Worm (Caenorhabditis elegans): ENCODE data around the gene fbxa-67.

The fbxa-67 gene

ce11 chrIII:936037-936507, 14.4 kb downstream of the fbxa-67 start, which contains the start of gene fbxa-55:
Gene fbxa-55 (minus strand): TSS chrIII:936087.
- TF ChIP-seq ceh-2 (tag; optimal IDR thresholded peaks at IDR 0.05) (no peak), hlh-6 (tag; optimal IDR thresholded peaks at IDR 0.05) (no peak), npax-4 (tag; optimal IDR thresholded peaks at IDR 0.05) (no peak), mec-3 (tag; optimal IDR thresholded peaks at IDR 0.05; ENCODE audit: borderline replicate concordance) (no peak), pat-9 (tag; optimal IDR thresholded peaks at IDR 0.05) (no peak), madf-2 (tag; optimal IDR thresholded peaks at IDR 0.05) (no peak), ceh-18 (tag; optimal IDR thresholded peaks at IDR 0.05) (no peak), ceh-22 (tag; optimal IDR thresholded peaks at IDR 0.05) (no peak), ztf-16 (tag; optimal IDR thresholded peaks at IDR 0.05) (no peak), unc-42 (tag; optimal IDR thresholded peaks at IDR 0.05) (no peak), unc-3 (GFP tag; conservative IDR thresholded peaks at IDR 0.05) (no peak), unc-3 (tag; optimal IDR thresholded peaks at IDR 0.05) (no peak), dmd-4 (tag; optimal IDR thresholded peaks at IDR 0.05; ENCODE audit: borderline replicate concordance) (no peak), dve-1 (tag; optimal IDR thresholded peaks at IDR 0.05) (no peak), nfya-1 (tag; optimal IDR thresholded peaks at IDR 0.05) (no peak), lin-11 (tag; optimal IDR thresholded peaks at IDR 0.05) (no peak), nhr-232 (tag; optimal IDR thresholded peaks at IDR 0.05) (no peak), ama-1 (optimal IDR thresholded peaks at IDR 0.05) (no peak), zip-5 (tag; optimal IDR thresholded peaks at IDR 0.05) (no peak)

DNA sequence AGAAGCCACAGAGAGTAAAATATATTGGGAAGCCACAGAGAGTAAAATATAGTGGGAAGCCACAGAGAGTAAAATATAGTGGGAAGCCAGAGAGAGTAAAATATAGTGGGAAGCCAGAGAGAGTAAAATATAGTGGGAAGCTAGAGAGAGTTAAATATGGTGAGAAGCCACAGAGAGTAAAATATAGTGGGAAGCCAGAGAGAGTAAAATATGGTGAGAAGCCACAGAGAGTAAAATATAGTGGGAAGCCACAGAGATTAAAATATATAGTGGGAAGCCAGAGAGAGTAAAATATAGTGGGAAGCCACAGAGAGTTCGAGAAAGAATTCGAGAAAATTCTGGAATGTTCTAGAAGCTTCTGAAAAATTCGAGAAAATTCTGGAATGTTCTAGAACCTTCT, 19.1 kb downstream of the fbxa-67 start:
- TF ChIP-seq C08G9.2 (tag; optimal IDR thresholded peaks at IDR 0.05): peak; percentile 76
- TF ChIP-seq hlh-8 (tag; optimal IDR thresholded peaks at IDR 0.05): peak; percentile 91
- peak; percentile 81 for TF ChIP-seq ceh-31 (tag; optimal IDR thresholded peaks at IDR 0.05)
- peak; percentile 91 for TF ChIP-seq ceh-19 (GFP tag; optimal IDR thresholded peaks at IDR 0.05)
- peak; percentile 41 for TF ChIP-seq ttx-3 (tag; optimal IDR thresholded peaks at IDR 0.05)
- TF ChIP-seq elt-2 (tag; optimal IDR thresholded peaks at IDR 0.05): peak; percentile 19
- TF ChIP-seq eyg-1 (tag; optimal IDR thresholded peaks at IDR 0.05): peak; percentile 57
- TF ChIP-seq che-1 (tag; optimal IDR thresholded peaks at IDR 0.05): peak; percentile 84
- TF ChIP-seq pha-2 (tag; optimal IDR thresholded peaks at IDR 0.05): peak; percentile 18
- peak; percentile 65 for TF ChIP-seq rnt-1 (tag; optimal IDR thresholded peaks at IDR 0.05)
- peak; percentile 56 for TF ChIP-seq T23F11.4 (GFP tag; optimal IDR thresholded peaks at IDR 0.05)
- TF ChIP-seq ztf-16 (tag; optimal IDR thresholded peaks at IDR 0.05): peak; percentile 42
- TF ChIP-seq sdc-2 (tag; optimal IDR thresholded peaks at IDR 0.05): peak; percentile 72
- TF ChIP-seq ceh-2 (tag; optimal IDR thresholded peaks at IDR 0.05): peak; percentile 45
- TF ChIP-seq fax-1 (tag; optimal IDR thresholded peaks at IDR 0.05): peak; percentile 79
- TF ChIP-seq madf-2 (tag; optimal IDR thresholded peaks at IDR 0.05): peak; percentile 97
- peak; percentile 83 for TF ChIP-seq ets-4 (tag; optimal IDR thresholded peaks at IDR 0.05)
- TF ChIP-seq pqm-1 (tag; optimal IDR thresholded peaks at IDR 0.05): peak; percentile 96
- peak; percentile 67 for TF ChIP-seq unc-42 (tag; optimal IDR thresholded peaks at IDR 0.05)
- peak; percentile 97 for TF ChIP-seq tbx-2 (tag; optimal IDR thresholded peaks at IDR 0.05)
- peak; percentile 94 for TF ChIP-seq lin-11 (tag; optimal IDR thresholded peaks at IDR 0.05)
- TF ChIP-seq ceh-34 (tag; optimal IDR thresholded peaks at IDR 0.05): peak; percentile 84
- peak; percentile 63 for TF ChIP-seq syd-9 (tag; optimal IDR thresholded peaks at IDR 0.05)
- TF ChIP-seq tbx-7 (tag; optimal IDR thresholded peaks at IDR 0.05): peak; percentile 62
- peak; percentile 32 for TF ChIP-seq ceh-6 (GFP tag; optimal IDR thresholded peaks at IDR 0.05)
- TF ChIP-seq lim-6 (tag; optimal IDR thresholded peaks at IDR 0.05): peak; percentile 91
- peak; percentile 90 for TF ChIP-seq fkh-6 (tag; optimal IDR thresholded peaks at IDR 0.05)
- TF ChIP-seq ref-2 (tag; optimal IDR thresholded peaks at IDR 0.05): peak; percentile 53
- peak; percentile 97 for TF ChIP-seq Y22D7AL.16 (tag; optimal IDR thresholded peaks at IDR 0.05)
- peak; percentile 74 for TF ChIP-seq ceh-48 (tag; optimal IDR thresholded peaks at IDR 0.05)
- peak; percentile 89 for TF ChIP-seq pat-9 (tag; optimal IDR thresholded peaks at IDR 0.05)
- TF ChIP-seq C38D4.7 (GFP tag; optimal IDR thresholded peaks at IDR 0.05): peak; percentile 66
- TF ChIP-seq gmeb-2 (tag; optimal IDR thresholded peaks at IDR 0.05): peak; percentile 80
- TF ChIP-seq npax-4 (tag; optimal IDR thresholded peaks at IDR 0.05): peak; percentile 79
- TF ChIP-seq unc-86 (tag; optimal IDR thresholded peaks at IDR 0.05): peak; percentile 35
- TF ChIP-seq mec-3 (tag; optimal IDR thresholded peaks at IDR 0.05; ENCODE audit: borderline replicate concordance): peak; percentile 76
- TF ChIP-seq ceh-24 (tag; optimal IDR thresholded peaks at IDR 0.05): peak; percentile 12
- TF ChIP-seq sox-4 (tag; optimal IDR thresholded peaks at IDR 0.05): peak; percentile 94
- peak; percentile 34 for TF ChIP-seq zip-5 (tag; optimal IDR thresholded peaks at IDR 0.05)
- TF ChIP-seq hlh-6 (tag; optimal IDR thresholded peaks at IDR 0.05): peak; percentile 88
- peak; percentile 84 for TF ChIP-seq K02D7.2 (tag; optimal IDR thresholded peaks at IDR 0.05)
- TF ChIP-seq ceh-14 (tag; optimal IDR thresholded peaks at IDR 0.05): peak; percentile 83

Measured in whole organism, late embryonic.